Worm (Caenorhabditis elegans) whole organism, midembryonic: Measurements from ENCODE around the gene C37C3.17.

Experiments
- flt-1 ChIP-seq: fragments of 200-800 bp; sonication (Bioruptor generic); IDR thresholded peaks from 2 replicates; pipeline ENCODE4 v1.3.6; 2022; ENCODE audit warnings: missing genetic modification characterization, missing compliant biosample characterization
- med-1 ChIP-seq: sonication (generic microtip); optimal IDR thresholded peaks from 2 replicates; lab custom pipeline; 2017; ENCODE audit warnings: missing genetic modification characterization, mild to moderate bottlenecking, missing compliant biosample characterization, antibody characterized with exemption, missing genetic modification reagents; ENCODE audit not compliant: insufficient read depth
- ref-1 ChIP-seq: fragments of 200-800 bp; sonication (Bioruptor generic); conservative IDR thresholded peaks from 2 replicates; pipeline ENCODE4 v1.3.6; 2022; ENCODE audit warnings: missing genetic modification reagents, missing genetic modification characterization, missing compliant biosample characterization
- tab-1 ChIP-seq: fragments of 200-800 bp; sonication (Bioruptor generic); IDR thresholded peaks from 2 replicates; pipeline ENCODE4 v1.3.6; 2022; ENCODE audit warnings: missing genetic modification characterization, missing compliant biosample characterization
- ztf-29 ChIP-seq: fragments of 200-800 bp; sonication (Bioruptor generic); IDR thresholded peaks from 2 replicates; pipeline ENCODE4 v1.3.6; 2022; ENCODE audit warnings: missing genetic modification reagents, missing genetic modification characterization, missing compliant biosample characterization

- TF ChIP-seq ref-1 (GFP tag; lab: Robert Waterston, UW): no peak
- TF ChIP-seq ztf-29: no peak
- TF ChIP-seq tab-1 (GFP tag; lab: Robert Waterston, UW): no peak
- TF ChIP-seq flt-1 (GFP tag; lab: Robert Waterston, UW): no peak
- TF ChIP-seq med-1 (GFP tag; lab: Kevin White, UChicago): no peak
Measured at ce11 chrV:7888036-7888435, 26.3 kb upstream of the C37C3.17 start.
